Worm (Caenorhabditis elegans): Measurements from ENCODE around the gene T06E6.1.

Gene T06E6.1

ce11 chrV:15394906-15395305, at the start of gene T06E6.1:
Gene T06E6.1, minus strand, starts transcription at chrV:15394961.
- TF ChIP-seq tbx-11 (GFP tag; IDR thresholded peaks at IDR 0.05): no peak
- TF ChIP-seq tra-4 (tag; optimal IDR thresholded peaks at IDR 0.05): no peak
- no peak for TF ChIP-seq ceh-36 (tag; optimal IDR thresholded peaks at IDR 0.05)
- no peak for TF ChIP-seq hmg-4 (GFP tag; optimal IDR thresholded peaks at IDR 0.05)
- no peak for TF ChIP-seq tbx-37 (GFP tag; conservative IDR thresholded peaks at IDR 0.05)
- no peak for TF ChIP-seq F13C5.2 (tag; optimal IDR thresholded peaks at IDR 0.05)
- TF ChIP-seq hnd-1 (tag; optimal IDR thresholded peaks at IDR 0.05): no peak
- TF ChIP-seq scrt-1 (GFP tag; IDR thresholded peaks at IDR 0.05): no peak
- TF ChIP-seq ama-1 (optimal IDR thresholded peaks at IDR 0.05): no peak
- no peak for TF ChIP-seq sea-1 (GFP tag; conservative IDR thresholded peaks at IDR 0.05)
- TF ChIP-seq aly-1 (tag; optimal IDR thresholded peaks at IDR 0.05): no peak
- no peak for TF ChIP-seq B0310.2 (tag; optimal IDR thresholded peaks at IDR 0.05)
- no peak for TF ChIP-seq ceh-13 (GFP tag; optimal IDR thresholded peaks at IDR 0.05)
- TF ChIP-seq ets-7 (tag; optimal IDR thresholded peaks at IDR 0.05): no peak
- no peak for TF ChIP-seq flt-1 (GFP tag; IDR thresholded peaks at IDR 0.05)
- no peak for TF ChIP-seq pes-1 (GFP tag; IDR thresholded peaks at IDR 0.05)

- TF ChIP-seq scrt-1 (GFP tag; IDR thresholded peaks at IDR 0.05) (no peak), tbx-11 (GFP tag; IDR thresholded peaks at IDR 0.05) (no peak), pes-1 (GFP tag; IDR thresholded peaks at IDR 0.05) (no peak), flt-1 (GFP tag; IDR thresholded peaks at IDR 0.05) (no peak), ceh-36 (tag; optimal IDR thresholded peaks at IDR 0.05) (no peak), tbx-37 (GFP tag; conservative IDR thresholded peaks at IDR 0.05) (no peak), hmg-4 (GFP tag; optimal IDR thresholded peaks at IDR 0.05) (no peak), ama-1 (optimal IDR thresholded peaks at IDR 0.05) (no peak), hnd-1 (tag; optimal IDR thresholded peaks at IDR 0.05) (no peak), ceh-13 (GFP tag; optimal IDR thresholded peaks at IDR 0.05) (no peak), ets-7 (tag; optimal IDR thresholded peaks at IDR 0.05) (no peak), B0310.2 (tag; optimal IDR thresholded peaks at IDR 0.05) (no peak), aly-1 (tag; optimal IDR thresholded peaks at IDR 0.05) (no peak), sea-1 (GFP tag; conservative IDR thresholded peaks at IDR 0.05) (no peak), tra-4 (tag; optimal IDR thresholded peaks at IDR 0.05) (no peak), hmbx-1 (tag; optimal IDR thresholded peaks at IDR 0.05) (no peak), F13C5.2 (tag; optimal IDR thresholded peaks at IDR 0.05) (no peak)
Observed at ce11 chrV:15444188-15444587, 49.4 kb upstream of the T06E6.1 start, which contains the start of gene T26H5.11. Gene T26H5.11, minus strand, starts transcription at chrV:15444288.

- no peak for TF ChIP-seq ets-7 (tag; optimal IDR thresholded peaks at IDR 0.05)
- TF ChIP-seq hmbx-1 (tag; optimal IDR thresholded peaks at IDR 0.05): no peak
- no peak for TF ChIP-seq F13C5.2 (tag; optimal IDR thresholded peaks at IDR 0.05)
- no peak for TF ChIP-seq hmg-4 (GFP tag; optimal IDR thresholded peaks at IDR 0.05)
- no peak for TF ChIP-seq scrt-1 (GFP tag; IDR thresholded peaks at IDR 0.05)
- TF ChIP-seq tra-4 (tag; optimal IDR thresholded peaks at IDR 0.05): no peak
- no peak for TF ChIP-seq hnd-1 (tag; optimal IDR thresholded peaks at IDR 0.05)
- no peak for TF ChIP-seq B0310.2 (tag; optimal IDR thresholded peaks at IDR 0.05)
- TF ChIP-seq tbx-37 (GFP tag; conservative IDR thresholded peaks at IDR 0.05): no peak
- no peak for TF ChIP-seq ama-1 (optimal IDR thresholded peaks at IDR 0.05)
- no peak for TF ChIP-seq sea-1 (GFP tag; conservative IDR thresholded peaks at IDR 0.05)
Observed at ce11 chrV:15443708-15444107, 48.9 kb upstream of the T06E6.1 start, which contains the start of gene T26H5.10. Gene T26H5.10, minus strand, starts transcription at chrV:15443808.

- TF ChIP-seq tbx-37 (GFP tag; conservative IDR thresholded peaks at IDR 0.05): no peak
- TF ChIP-seq ceh-36 (tag; optimal IDR thresholded peaks at IDR 0.05): no peak
- no peak for TF ChIP-seq hmbx-1 (tag; optimal IDR thresholded peaks at IDR 0.05)
- TF ChIP-seq ama-1 (optimal IDR thresholded peaks at IDR 0.05): no peak
- no peak for TF ChIP-seq ets-7 (tag; optimal IDR thresholded peaks at IDR 0.05)
- no peak for TF ChIP-seq ceh-13 (GFP tag; optimal IDR thresholded peaks at IDR 0.05)
- TF ChIP-seq tra-4 (tag; optimal IDR thresholded peaks at IDR 0.05): no peak
- TF ChIP-seq hnd-1 (tag; optimal IDR thresholded peaks at IDR 0.05): no peak
- no peak for TF ChIP-seq aly-1 (tag; optimal IDR thresholded peaks at IDR 0.05)
- no peak for TF ChIP-seq F13C5.2 (tag; optimal IDR thresholded peaks at IDR 0.05)
- no peak for TF ChIP-seq pes-1 (GFP tag; IDR thresholded peaks at IDR 0.05)
- no peak for TF ChIP-seq tbx-11 (GFP tag; IDR thresholded peaks at IDR 0.05)
- TF ChIP-seq hmg-4 (GFP tag; optimal IDR thresholded peaks at IDR 0.05): no peak
Observed at ce11 chrV:15442384-15442783, 47.6 kb upstream of the T06E6.1 start.

- TF ChIP-seq B0310.2 (tag; optimal IDR thresholded peaks at IDR 0.05) (no peak), sea-1 (GFP tag; conservative IDR thresholded peaks at IDR 0.05) (no peak), ets-7 (tag; optimal IDR thresholded peaks at IDR 0.05) (no peak), tbx-11 (GFP tag; IDR thresholded peaks at IDR 0.05) (no peak), hmbx-1 (tag; optimal IDR thresholded peaks at IDR 0.05) (no peak), scrt-1 (GFP tag; IDR thresholded peaks at IDR 0.05) (no peak), hmg-4 (GFP tag; optimal IDR thresholded peaks at IDR 0.05) (no peak), ceh-13 (GFP tag; optimal IDR thresholded peaks at IDR 0.05) (no peak), ceh-36 (tag; optimal IDR thresholded peaks at IDR 0.05) (no peak), tbx-37 (GFP tag; conservative IDR thresholded peaks at IDR 0.05) (no peak), tra-4 (tag; optimal IDR thresholded peaks at IDR 0.05) (no peak), aly-1 (tag; optimal IDR thresholded peaks at IDR 0.05) (no peak), flt-1 (GFP tag; IDR thresholded peaks at IDR 0.05) (no peak), ama-1 (optimal IDR thresholded peaks at IDR 0.05) (no peak), F13C5.2 (tag; optimal IDR thresholded peaks at IDR 0.05) (no peak), hnd-1 (tag; optimal IDR thresholded peaks at IDR 0.05) (no peak), pes-1 (GFP tag; IDR thresholded peaks at IDR 0.05) (no peak)
Observed at ce11 chrV:15436133-15436532, 41.4 kb upstream of the T06E6.1 start.

- TF ChIP-seq flt-1 (GFP tag; IDR thresholded peaks at IDR 0.05): no peak
- TF ChIP-seq ceh-36 (tag; optimal IDR thresholded peaks at IDR 0.05): no peak
- no peak for TF ChIP-seq B0310.2 (tag; optimal IDR thresholded peaks at IDR 0.05)
- no peak for TF ChIP-seq sea-1 (GFP tag; conservative IDR thresholded peaks at IDR 0.05)
- TF ChIP-seq tra-4 (tag; optimal IDR thresholded peaks at IDR 0.05): no peak
- no peak for TF ChIP-seq pes-1 (GFP tag; IDR thresholded peaks at IDR 0.05)
- TF ChIP-seq ceh-13 (GFP tag; optimal IDR thresholded peaks at IDR 0.05): no peak
- no peak for TF ChIP-seq hmg-4 (GFP tag; optimal IDR thresholded peaks at IDR 0.05)
- no peak for TF ChIP-seq tbx-11 (GFP tag; IDR thresholded peaks at IDR 0.05)
- no peak for TF ChIP-seq ama-1 (optimal IDR thresholded peaks at IDR 0.05)
Observed at ce11 chrV:15434647-15435046, 39.9 kb upstream of the T06E6.1 start.

- no peak for TF ChIP-seq ama-1 (optimal IDR thresholded peaks at IDR 0.05)
- TF ChIP-seq ets-7 (tag; optimal IDR thresholded peaks at IDR 0.05): no peak
- no peak for TF ChIP-seq flt-1 (GFP tag; IDR thresholded peaks at IDR 0.05)
- TF ChIP-seq hmbx-1 (tag; optimal IDR thresholded peaks at IDR 0.05): no peak
- TF ChIP-seq ceh-36 (tag; optimal IDR thresholded peaks at IDR 0.05): no peak
- TF ChIP-seq hmg-4 (GFP tag; optimal IDR thresholded peaks at IDR 0.05): no peak
- no peak for TF ChIP-seq aly-1 (tag; optimal IDR thresholded peaks at IDR 0.05)
- no peak for TF ChIP-seq tra-4 (tag; optimal IDR thresholded peaks at IDR 0.05)
- TF ChIP-seq hnd-1 (tag; optimal IDR thresholded peaks at IDR 0.05): no peak
- no peak for TF ChIP-seq tbx-11 (GFP tag; IDR thresholded peaks at IDR 0.05)
Observed at ce11 chrV:15432457-15432856, 37.7 kb upstream of the T06E6.1 start, which contains the start of gene T26H5.8. Gene T26H5.8, minus strand, starts transcription at chrV:15432726.
